Fruit fly (Drosophila melanogaster) whole organism, embryonic: ENCODE measurements around the gene CG6933.

Source experiments
- Abd-B ChIP-seq: fragments of 200-800 bp; sonication (Bioruptor generic); optimal IDR thresholded peaks from 2 replicates; lab custom pipeline; 2018; ENCODE audit warnings: missing biosample characterization, mild to moderate bottlenecking, missing genetic modification characterization, moderate library complexity
- Ada2b ChIP-seq: fragments of 200-800 bp; sonication (Bioruptor generic); IDR thresholded peaks from 2 replicates; pipeline ENCODE4 v1.3.6; 2022; ENCODE audit warnings: missing biosample characterization, missing genetic modification characterization
- CG11085 ChIP-seq: fragments of 200-800 bp; sonication (Bioruptor generic); IDR thresholded peaks from 2 replicates; pipeline ENCODE4 v1.3.6; 2022; ENCODE audit warnings: missing biosample characterization, missing genetic modification characterization
- CG11247 ChIP-seq: fragments of 200-800 bp; sonication (Bioruptor generic); IDR thresholded peaks from 2 replicates; pipeline ENCODE4 v1.3.6; 2022; ENCODE audit warnings: missing biosample characterization, missing genetic modification characterization
- CG1233 ChIP-seq: fragments of 200-800 bp; sonication (Bioruptor generic); optimal IDR thresholded peaks from 4 replicates; lab custom pipeline; 2018; ENCODE audit warnings: missing biosample characterization, mild to moderate bottlenecking, missing genetic modification characterization
- CG12942 ChIP-seq: fragments of 200-800 bp; sonication (Bioruptor generic); optimal IDR thresholded peaks from 3 replicates; lab custom pipeline; 2016; ENCODE audit warnings: missing biosample characterization, missing genetic modification characterization
- CG13424 ChIP-seq: fragments of 200-800 bp; sonication (Bioruptor generic); optimal IDR thresholded peaks from 2 replicates; lab custom pipeline; 2019; ENCODE audit warnings: missing biosample characterization, mild to moderate bottlenecking, missing genetic modification characterization, moderate library complexity
- CG15479 ChIP-seq: fragments of 200-800 bp; sonication (Bioruptor generic); optimal IDR thresholded peaks from 3 replicates; lab custom pipeline; 2019; ENCODE audit warnings: missing biosample characterization, mild to moderate bottlenecking, missing genetic modification characterization, moderate library complexity
- CG1647 ChIP-seq: fragments of 200-800 bp; sonication (Bioruptor generic); optimal IDR thresholded peaks from 3 replicates; lab custom pipeline; 2016; ENCODE audit warnings: missing biosample characterization, missing genetic modification characterization
- CG17186 ChIP-seq: fragments of 200-800 bp; sonication (Bioruptor generic); optimal IDR thresholded peaks from 3 replicates; lab custom pipeline; 2017; ENCODE audit warnings: missing biosample characterization, missing genetic modification reagents, missing genetic modification characterization
- CG1792 ChIP-seq: fragments of 200-800 bp; sonication (Bioruptor generic); optimal IDR thresholded peaks from 2 replicates; lab custom pipeline; 2016; ENCODE audit warnings: missing biosample characterization, missing genetic modification characterization
- CG3065 ChIP-seq: fragments of 200-800 bp; sonication (Bioruptor generic); optimal IDR thresholded peaks from 2 replicates; lab custom pipeline; 2016; ENCODE audit warnings: missing biosample characterization, missing genetic modification characterization
- CG4730 ChIP-seq: fragments of 200-800 bp; sonication (Bioruptor generic); IDR thresholded peaks from 2 replicates; pipeline ENCODE4 v1.3.6; 2022; ENCODE audit warnings: missing biosample characterization, missing genetic modification characterization
- CG4854 ChIP-seq: fragments of 200-800 bp; sonication (Bioruptor generic); optimal IDR thresholded peaks from 2 replicates; lab custom pipeline; 2016; ENCODE audit warnings: missing biosample characterization, missing genetic modification characterization, inconsistent platforms
- CG9797 ChIP-seq: fragments of 200-800 bp; sonication (Bioruptor generic); optimal IDR thresholded peaks from 3 replicates; lab custom pipeline; 2018; ENCODE audit warnings: missing biosample characterization, mild to moderate bottlenecking, missing genetic modification characterization
- CG9876 ChIP-seq: fragments of 200-800 bp; sonication (Bioruptor generic); optimal IDR thresholded peaks from 2 replicates; lab custom pipeline; 2016; ENCODE audit warnings: missing biosample characterization, missing genetic modification characterization
- D19A ChIP-seq: fragments of 200-800 bp; optimal IDR thresholded peaks from 3 replicates; lab custom pipeline; 2019; ENCODE audit warnings: missing biosample characterization, mild to moderate bottlenecking, missing genetic modification characterization, moderate library complexity
- Dbx ChIP-seq: fragments of 200-800 bp; sonication (Bioruptor generic); IDR thresholded peaks from 3 replicates; pipeline ENCODE4 v1.3.6; 2022; ENCODE audit warnings: missing biosample characterization, missing genetic modification characterization
- Hr51 ChIP-seq, 2 experiments: fragments of 200-800 bp; sonication (Bioruptor generic); optimal IDR thresholded peaks; 2 replicates in 1 of 2; 3 replicates in 1 of 2; lab custom pipeline; 2016 to 2018; ENCODE audit warnings: missing biosample characterization in 2 of 2, missing genetic modification characterization in 2 of 2, mild to moderate bottlenecking in 1 of 2, moderate library complexity in 1 of 2
- Kr ChIP-seq: fragments of 200-800 bp; sonication (Bioruptor generic); optimal IDR thresholded peaks from 2 replicates; lab custom pipeline; 2017; ENCODE audit warnings: missing biosample characterization, mild to moderate bottlenecking, missing genetic modification characterization
- Lpt ChIP-seq: fragments of >200 bp; optimal IDR thresholded peaks from 2 replicates; lab custom pipeline; 2018; ENCODE audit warnings: missing biosample characterization, missing genetic modification characterization
- MESR4 ChIP-seq: fragments of 200-800 bp; sonication (Bioruptor generic); optimal IDR thresholded peaks from 2 replicates; lab custom pipeline; 2018; ENCODE audit warnings: missing biosample characterization, mild to moderate bottlenecking, missing genetic modification characterization, moderate library complexity
- Mad ChIP-seq: fragments of 200-800 bp; sonication (Bioruptor generic); optimal IDR thresholded peaks from 2 replicates; lab custom pipeline; 2016; ENCODE audit warnings: missing biosample characterization, missing genetic modification characterization
- NFAT ChIP-seq: fragments of 200-800 bp; sonication (Bioruptor generic); IDR thresholded peaks from 2 replicates; pipeline ENCODE4 v1.3.6; 2022; ENCODE audit warnings: missing biosample characterization, missing genetic modification characterization
- Nf-YA ChIP-seq: fragments of 200-800 bp; sonication (Bioruptor generic); IDR thresholded peaks from 2 replicates; pipeline ENCODE4 v1.3.6; 2022; ENCODE audit warnings: missing biosample characterization, missing genetic modification characterization
- Oli ChIP-seq: fragments of 200-800 bp; sonication (Bioruptor generic); optimal IDR thresholded peaks from 2 replicates; lab custom pipeline; 2018; ENCODE audit warnings: missing biosample characterization, mild to moderate bottlenecking, missing genetic modification characterization, moderate library complexity
- Ptx1 ChIP-seq: fragments of 200-800 bp; sonication (Bioruptor generic); IDR thresholded peaks from 2 replicates; pipeline ENCODE4 v1.3.6; 2022; ENCODE audit warnings: missing biosample characterization, missing genetic modification characterization
- aop ChIP-seq: fragments of 200-800 bp; sonication (Bioruptor generic); IDR thresholded peaks from 2 replicates; pipeline ENCODE4 v1.3.6; 2022; ENCODE audit warnings: missing biosample characterization, missing genetic modification characterization
- ase ChIP-seq: fragments of 200-800 bp; sonication (Bioruptor generic); IDR thresholded peaks from 3 replicates; pipeline ENCODE4 v1.3.6; 2022; ENCODE audit warnings: missing biosample characterization, missing genetic modification characterization
- btn ChIP-seq: fragments of 200-800 bp; sonication (Bioruptor generic); optimal IDR thresholded peaks from 2 replicates; lab custom pipeline; 2016; ENCODE audit warnings: missing biosample characterization, missing genetic modification characterization
- corto ChIP-seq: fragments of 200-800 bp; sonication (Bioruptor generic); optimal IDR thresholded peaks from 2 replicates; lab custom pipeline; 2016; ENCODE audit warnings: missing biosample characterization, mild to moderate bottlenecking, missing genetic modification characterization, moderate library complexity
- croc ChIP-seq: fragments of 200-800 bp; sonication (Bioruptor generic); conservative IDR thresholded peaks from 3 replicates; pipeline ENCODE4 v1.3.6; 2022; ENCODE audit warnings: missing biosample characterization, missing genetic modification characterization
- dimm ChIP-seq: fragments of 200-800 bp; sonication (Bioruptor generic); IDR thresholded peaks from 2 replicates; pipeline ENCODE4 v1.3.6; 2022; ENCODE audit warnings: missing biosample characterization, missing genetic modification characterization
- dpn ChIP-seq, 2 experiments: fragments of 200-800 bp; sonication (Bioruptor generic); optimal IDR thresholded peaks; 3 replicates each; lab custom pipeline; 2016; ENCODE audit warnings: missing biosample characterization in 2 of 2, missing genetic modification characterization in 2 of 2
- ewg ChIP-seq: fragments of 200-800 bp; sonication (Bioruptor generic); optimal IDR thresholded peaks from 3 replicates; lab custom pipeline; 2017; ENCODE audit warnings: mild to moderate bottlenecking, missing biosample characterization, missing genetic modification reagents, missing genetic modification characterization
- eyg ChIP-seq: fragments of 200-800 bp; sonication (Bioruptor generic); optimal IDR thresholded peaks from 3 replicates; lab custom pipeline; 2016; ENCODE audit warnings: missing biosample characterization, missing genetic modification characterization
- fd64A ChIP-seq: fragments of 200-800 bp; sonication (Bioruptor generic); optimal IDR thresholded peaks from 3 replicates; lab custom pipeline; 2018; ENCODE audit warnings: missing biosample characterization, mild to moderate bottlenecking, missing genetic modification characterization
- gro ChIP-seq: fragments of 200-800 bp; sonication (Bioruptor generic); optimal IDR thresholded peaks from 2 replicates; lab custom pipeline; 2016; ENCODE audit warnings: missing biosample characterization, missing genetic modification characterization
- kay ChIP-seq: fragments of 200-800 bp; sonication (Bioruptor generic); optimal IDR thresholded peaks from 2 replicates; lab custom pipeline; 2016; ENCODE audit warnings: missing biosample characterization, missing genetic modification characterization
- mld ChIP-seq: fragments of 200-800 bp; sonication (Bioruptor generic); IDR thresholded peaks from 3 replicates; pipeline ENCODE4 v1.3.6; 2022; ENCODE audit warnings: missing biosample characterization, missing genetic modification characterization; ENCODE audit not compliant: partially characterized antibody
- nau ChIP-seq: fragments of 200-800 bp; sonication (Bioruptor generic); optimal IDR thresholded peaks from 3 replicates; lab custom pipeline; 2017; ENCODE audit warnings: missing biosample characterization, mild to moderate bottlenecking, missing genetic modification characterization, missing genetic modification reagents
- nerfin-2 ChIP-seq: fragments of 200-800 bp; sonication (Bioruptor generic); IDR thresholded peaks from 2 replicates; pipeline ENCODE4 v1.3.6; 2022; ENCODE audit warnings: missing biosample characterization, missing genetic modification characterization; ENCODE audit not compliant: partially characterized antibody
- onecut ChIP-seq: fragments of 200-800 bp; sonication (Bioruptor generic); IDR thresholded peaks from 2 replicates; pipeline ENCODE4 v1.3.6; 2022; ENCODE audit warnings: missing biosample characterization, missing genetic modification characterization
- pnt ChIP-seq: fragments of 200-800 bp; sonication (Bioruptor generic); optimal IDR thresholded peaks from 3 replicates; lab custom pipeline; 2016; ENCODE audit warnings: missing biosample characterization, missing genetic modification characterization
- pros ChIP-seq: fragments of 200-800 bp; sonication (Bioruptor generic); optimal IDR thresholded peaks from 3 replicates; lab custom pipeline; 2019; ENCODE audit warnings: missing biosample characterization, mild to moderate bottlenecking, missing genetic modification characterization, moderate library complexity
- rib ChIP-seq: fragments of 200-800 bp; sonication (Bioruptor generic); IDR thresholded peaks from 2 replicates; pipeline ENCODE4 v1.3.6; 2022; ENCODE audit warnings: missing biosample characterization, missing genetic modification characterization
- slbo ChIP-seq: fragments of 200-800 bp; sonication (Bioruptor generic); IDR thresholded peaks from 2 replicates; pipeline ENCODE4 v1.3.6; 2022; ENCODE audit warnings: missing biosample characterization, missing genetic modification characterization
- wek ChIP-seq: fragments of 200-800 bp; sonication (Bioruptor generic); optimal IDR thresholded peaks from 3 replicates; lab custom pipeline; 2018; ENCODE audit warnings: missing biosample characterization, mild to moderate bottlenecking, missing genetic modification characterization, moderate library complexity

CG6933 gene

DNA sequence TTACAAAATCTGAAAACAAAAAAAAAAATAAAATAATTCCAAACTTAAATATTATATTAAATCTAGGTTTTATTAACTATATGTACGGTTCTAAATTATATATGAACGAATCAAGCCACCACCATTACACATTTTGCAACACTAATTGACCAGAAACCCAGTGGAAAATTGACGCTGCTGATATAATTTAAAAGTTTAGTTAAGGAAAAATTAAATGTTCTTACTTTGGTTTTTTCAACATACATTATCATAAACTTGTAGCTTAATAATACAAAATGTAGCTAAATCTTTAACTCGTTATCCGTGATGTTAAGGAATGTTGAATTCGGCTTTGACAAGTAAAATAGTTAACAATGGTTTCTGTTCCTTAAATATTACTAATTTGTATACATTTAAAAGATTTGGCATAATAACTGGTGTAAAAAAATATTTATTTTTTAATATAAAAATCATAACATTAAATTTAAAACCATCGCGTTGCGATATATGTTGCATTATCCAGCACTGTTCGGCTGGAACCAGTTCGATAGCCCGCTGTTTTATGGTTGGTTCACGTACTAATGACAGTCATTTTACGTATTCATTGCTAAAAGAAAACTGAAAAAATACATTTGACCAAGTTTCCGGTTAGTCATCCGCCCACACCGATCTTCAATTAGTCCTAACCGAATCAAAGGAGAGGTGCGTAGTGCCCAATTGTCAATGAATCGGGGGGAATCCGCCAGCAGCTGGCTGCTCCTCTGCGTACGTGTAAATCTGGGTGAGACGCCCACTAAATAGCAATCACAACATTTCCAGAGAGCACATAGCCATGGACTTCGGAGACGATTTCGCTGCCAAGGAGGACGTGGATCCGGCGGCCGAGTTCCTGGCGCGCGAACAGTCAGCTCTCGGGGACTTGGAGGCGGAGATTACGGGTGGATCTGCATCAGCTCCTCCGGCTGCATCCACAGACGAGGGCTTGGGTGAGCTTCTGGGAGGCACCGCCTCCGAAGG is 22.1 kb upstream of the CG6933 start (continued):
- TF ChIP-seq ase (GFP tag; lab: Robert Waterston, UW) (peak; percentile 62; the same call in 2 of the 3 replicates), ewg (GFP tag; lab: Kevin White, UChicago) (peak; percentile 25), Abd-B (GFP tag; lab: Kevin White, UChicago) (peak; percentile 48), CG1792 (GFP tag; lab: Kevin White, UChicago) (no peak), Ptx1 (peak; percentile 50), kay (GFP tag; lab: Kevin White, UChicago) (no peak), CG11085 (GFP tag; lab: Robert Waterston, UW) (peak; percentile 20), eyg (GFP tag; lab: Kevin White, UChicago) (no peak), NFAT (GFP tag; lab: Robert Waterston, UW) (peak; percentile 66), croc (GFP tag; lab: Robert Waterston, UW) (no peak), CG1647 (GFP tag; lab: Kevin White, UChicago) (no peak), pros (GFP tag; lab: Kevin White, UChicago) (no peak), pnt (GFP tag; lab: Kevin White, UChicago) (no peak), dpn (GFP tag; optimal IDR thresholded peaks at IDR 0.05; lab: Kevin White, UChicago) (peak in 1 of 2 experiments; percentile 53), slbo (GFP tag; lab: Robert Waterston, UW) (peak; percentile 66), Dbx (peak; percentile 24; the same call in 2 of the 3 replicates), Ada2b (GFP tag; lab: Robert Waterston, UW) (peak; percentile 41; the same call in 1 of the 2 replicates), nerfin-2 (GFP tag; lab: Robert Waterston, UW) (peak; percentile 43), MESR4 (GFP tag; lab: Kevin White, UChicago) (peak; percentile 94), Hr51 (GFP tag; optimal IDR thresholded peaks at IDR 0.05; lab: Kevin White, UChicago) (peak in 1 of 2 experiments; percentile 73), Kr (GFP tag; lab: Kevin White, UChicago) (no peak), corto (GFP tag; lab: Kevin White, UChicago) (peak; percentile 48), CG1233 (GFP tag; lab: Kevin White, UChicago) (peak; percentile 41), aop (GFP tag; lab: Robert Waterston, UW) (no peak), CG15479 (GFP tag; lab: Kevin White, UChicago) (no peak), onecut (0 out of 2 replicates have a peak, but pooled peaks have one; percentile 10), CG12942 (GFP tag; lab: Kevin White, UChicago) (peak; percentile 13), D19A (tag; lab: Kevin White, UChicago) (peak; percentile 42), Nf-YA (GFP tag; lab: Robert Waterston, UW) (0 out of 2 replicates have a peak, but pooled peaks have one; percentile 5), mld (no peak), CG4730 (GFP tag; lab: Robert Waterston, UW) (peak; percentile 48; the same call in 1 of the 2 replicates), CG9876 (GFP tag; lab: Kevin White, UChicago) (no peak), Mad (GFP tag; lab: Kevin White, UChicago) (no peak), dimm (GFP tag; lab: Robert Waterston, UW) (no peak), gro (no peak), CG9797 (GFP tag; lab: Kevin White, UChicago) (no peak), rib (no peak), fd64A (GFP tag; lab: Kevin White, UChicago) (no peak), Oli (peak; percentile 58), CG3065 (GFP tag; lab: Kevin White, UChicago) (no peak), CG17186 (GFP tag; lab: Kevin White, UChicago) (no peak), CG4854 (GFP tag; lab: Kevin White, UChicago) (no peak), wek (GFP tag; lab: Kevin White, UChicago) (no peak), btn (GFP tag; lab: Kevin White, UChicago) (no peak), CG11247 (GFP tag; lab: Robert Waterston, UW) (peak; percentile 60), nau (GFP tag; lab: Kevin White, UChicago) (no peak), Lpt (GFP tag; lab: Kevin White, UChicago) (no peak), CG13424 (peak; percentile 75)
